Worm (Caenorhabditis elegans) whole organism, mixed stage, embryonic: ENCODE data around the gene his-31.

ENCODE experiments used
- elt-1 ChIP-seq: sonication (generic microtip); optimal IDR thresholded peaks from 2 replicates; lab custom pipeline; 2017; ENCODE audit warnings: missing genetic modification characterization, mild to moderate bottlenecking, missing compliant biosample characterization, antibody characterized with exemption, moderate library complexity, borderline replicate concordance; ENCODE audit not compliant: insufficient read depth
- lin-13 ChIP-seq: fragments of 150-350 bp; optimal IDR thresholded peaks from 2 replicates; lab custom pipeline; 2014; ENCODE audit warnings: missing biosample characterization, missing genetic modification characterization
- nhr-237 ChIP-seq: fragments of 150-350 bp; optimal IDR thresholded peaks from 2 replicates; lab custom pipeline; 2014; ENCODE audit warnings: missing biosample characterization, missing genetic modification characterization
- nhr-28 ChIP-seq: fragments of 150-350 bp; optimal IDR thresholded peaks from 2 replicates; lab custom pipeline; 2014; ENCODE audit warnings: missing biosample characterization, missing genetic modification characterization
- snpc-4 ChIP-seq: fragments of 150-350 bp; optimal IDR thresholded peaks from 2 replicates; lab custom pipeline; 2014; ENCODE audit warnings: missing biosample characterization, missing genetic modification characterization
- unc-62 ChIP-seq: fragments of 150-350 bp; optimal IDR thresholded peaks from 2 replicates; lab custom pipeline; 2014; ENCODE audit warnings: missing biosample characterization, missing genetic modification reagents, missing genetic modification characterization

- no peak for TF ChIP-seq unc-62
- TF ChIP-seq elt-1 (tag; lab: Kevin White, UChicago): no peak
- no peak for TF ChIP-seq lin-13 (tag; lab: Kevin White, UChicago)
- no peak for TF ChIP-seq nhr-28 (tag; lab: Kevin White, UChicago)
- TF ChIP-seq snpc-4 (tag; lab: Kevin White, UChicago): no peak
- no peak for TF ChIP-seq nhr-237 (tag; lab: Kevin White, UChicago)
Measured at ce11 chrIV:8333034-8333433, 749 bp downstream of the his-31 start.
